Worm (Caenorhabditis elegans) whole organism, L3 larva: ENCODE data around the gene ncx-3.

Experiments
- ama-1 ChIP-seq: fragments of 150-350 bp; optimal IDR thresholded peaks from 2 replicates; lab custom pipeline; 2018
- daf-12 ChIP-seq: fragments of 150-350 bp; optimal IDR thresholded peaks from 2 replicates; lab custom pipeline; 2014; ENCODE audit warnings: missing biosample characterization, missing genetic modification reagents, missing genetic modification characterization
- fos-1 ChIP-seq: fragments of 150-350 bp; optimal IDR thresholded peaks from 2 replicates; lab custom pipeline; 2014; ENCODE audit warnings: missing biosample characterization, missing genetic modification characterization
- nhr-11 ChIP-seq: fragments of 150-350 bp; optimal IDR thresholded peaks from 2 replicates; lab custom pipeline; 2014; ENCODE audit warnings: missing biosample characterization, missing genetic modification characterization
- nhr-76 ChIP-seq: fragments of 150-350 bp; sonication (generic microtip); optimal IDR thresholded peaks from 5 replicates; lab custom pipeline; 2014; ENCODE audit warnings: missing biosample characterization, missing genetic modification characterization
- ztf-4 ChIP-seq: fragments of 150-350 bp; optimal IDR thresholded peaks from 2 replicates; lab custom pipeline; 2014; ENCODE audit warnings: missing biosample characterization, missing genetic modification characterization

DNA sequence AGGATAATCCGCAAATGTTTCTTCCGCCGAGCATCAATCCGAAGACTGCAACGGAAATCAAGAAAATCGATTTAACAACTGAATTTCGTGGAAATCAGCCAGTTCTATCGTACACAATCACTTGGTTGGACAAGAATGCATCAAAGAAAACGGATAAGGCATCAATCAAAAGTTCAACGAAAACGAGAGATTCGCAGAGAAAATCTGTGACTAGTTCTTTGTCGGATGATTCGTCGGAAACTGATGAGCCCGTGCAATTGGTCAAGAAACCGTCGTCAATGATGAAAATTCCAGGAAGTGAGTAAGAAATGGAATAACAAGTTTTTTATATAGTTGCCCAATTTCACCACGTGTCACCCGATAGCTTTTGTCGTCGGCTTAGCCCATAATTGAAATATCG, 10.4 kb upstream of the ncx-3 start, which contains the start of gene R102.6:
- TF ChIP-seq ztf-4 (tag; lab: Kevin White, UChicago) (no peak), fos-1 (tag; lab: Kevin White, UChicago) (no peak), daf-12 (no peak), nhr-76 (tag; lab: Kevin White, UChicago) (no peak), nhr-11 (no peak), ama-1 (lab: Kevin White, UChicago) (no peak)
